Fruit fly (Drosophila melanogaster) whole organism: ENCODE measurements around the gene Wdr24.

Experiments used
- CG8478 ChIP-seq: fragments of >200 bp; optimal IDR thresholded peaks from 2 replicates; lab custom pipeline; 2018; ENCODE audit warnings: inconsistent platforms
- Dll ChIP-seq: fragments of >200 bp; optimal IDR thresholded peaks from 2 replicates; lab custom pipeline; 2017
- EcR ChIP-seq, 2 experiments: fragments of >200 bp; optimal IDR thresholded peaks; 2 replicates each; lab custom pipeline; 2017; ENCODE audit warnings: missing biosample characterization in 2 of 2, missing genetic modification characterization in 2 of 2, missing genetic modification reagents in 2 of 2
- pan ChIP-seq: fragments of >200 bp; optimal IDR thresholded peaks from 2 replicates; lab custom pipeline; 2017
- psq ChIP-seq: fragments of >200 bp; optimal IDR thresholded peaks from 2 replicates; lab custom pipeline; 2017
- usp ChIP-seq: fragments of >200 bp; optimal IDR thresholded peaks from 2 replicates; lab custom pipeline; 2017; ENCODE audit warnings: missing biosample characterization, missing genetic modification characterization, mixed read lengths

Gene Wdr24

DNA sequence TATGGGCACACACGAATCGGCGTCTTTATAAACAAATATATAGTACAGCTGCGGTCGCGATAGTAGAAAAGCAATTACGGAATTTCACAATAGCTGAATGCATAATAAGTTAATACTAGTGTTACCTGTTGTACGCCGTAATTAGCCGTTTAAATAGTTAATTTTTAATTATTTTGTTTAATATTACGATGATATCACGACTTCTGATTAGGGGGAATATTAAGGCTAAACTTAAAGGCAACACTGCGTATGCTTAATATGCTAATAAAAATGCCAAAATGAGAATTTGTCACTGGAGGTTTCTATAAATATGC lies 34.0 kb upstream of the Wdr24 start:
- TF ChIP-seq EcR (GFP tag; optimal IDR thresholded peaks at IDR 0.05; lab: Kevin White, UChicago), result no peak
- no peak for TF ChIP-seq psq (lab: Kevin White, UChicago)
- TF ChIP-seq pan (lab: Kevin White, UChicago), result no peak
- TF ChIP-seq usp (GFP tag; lab: Kevin White, UChicago), result no peak
- TF ChIP-seq CG8478 (lab: Kevin White, UChicago), result no peak
- no peak for TF ChIP-seq Dll (lab: Kevin White, UChicago)

DNA sequence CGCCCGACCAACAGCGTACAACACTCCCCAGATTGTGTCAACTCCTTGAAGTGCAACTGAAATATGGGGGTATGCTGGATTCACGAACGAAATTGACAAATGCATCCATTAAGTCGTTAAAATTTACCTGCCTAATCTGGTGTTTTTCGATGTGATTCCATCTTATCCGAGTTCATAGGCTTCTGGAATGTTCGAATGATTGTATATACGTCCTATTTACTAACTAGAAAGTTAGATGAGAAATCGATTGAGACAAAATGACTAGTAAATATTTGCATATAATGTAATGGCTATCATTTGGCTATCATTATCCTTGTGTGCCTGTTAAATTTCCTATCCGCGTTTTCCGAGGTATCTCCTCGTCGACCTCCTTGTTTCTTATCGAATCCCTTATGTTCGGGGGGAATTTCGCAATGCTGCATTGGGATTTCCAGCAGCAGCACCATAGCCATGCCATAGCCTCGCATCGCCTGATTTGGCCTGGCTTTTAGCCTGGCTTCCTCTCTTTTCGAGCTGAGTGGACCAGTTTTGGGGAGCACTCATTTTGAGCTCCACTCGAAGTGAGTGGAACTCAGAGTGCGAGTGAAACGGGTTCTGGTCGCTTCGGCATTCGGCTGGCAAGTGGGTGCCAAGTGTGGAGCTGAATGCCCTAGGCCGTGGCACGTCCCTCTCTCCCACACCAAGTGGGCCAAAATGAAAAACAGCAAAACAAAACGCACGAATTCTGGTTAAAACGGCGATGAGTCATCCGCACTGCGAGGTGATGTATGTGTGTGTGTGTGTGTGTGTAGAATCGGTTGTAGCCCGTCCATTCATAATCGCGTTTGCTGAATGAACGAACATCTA lies 33.5 kb upstream of the Wdr24 start:
- TF ChIP-seq Dll (lab: Kevin White, UChicago) (no peak), CG8478 (lab: Kevin White, UChicago) (no peak), pan (lab: Kevin White, UChicago) (peak; percentile 93), psq (lab: Kevin White, UChicago) (no peak), EcR (GFP tag; optimal IDR thresholded peaks at IDR 0.05; lab: Kevin White, UChicago) (peak in 1 of 2 experiments; percentile 0)

DNA sequence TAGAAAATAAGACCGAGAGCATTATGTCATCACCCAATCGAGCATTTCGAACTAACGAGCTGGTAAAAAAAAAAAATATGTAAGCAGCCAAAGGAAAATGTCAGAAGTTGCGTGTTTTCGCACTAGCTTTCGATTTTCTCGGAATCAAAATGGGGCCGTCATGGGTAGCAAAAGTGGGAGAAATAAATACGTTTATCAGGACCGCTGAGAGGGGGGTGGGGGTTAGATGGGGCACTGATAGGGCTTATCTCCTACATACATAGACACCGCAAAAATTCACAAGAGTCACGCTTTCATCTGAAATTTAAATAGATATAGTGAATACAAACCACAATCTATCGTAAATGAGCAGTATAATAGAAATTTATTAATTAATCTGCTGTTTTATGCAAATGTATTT lies 32.3 kb upstream of the Wdr24 start:
- no peak for TF ChIP-seq EcR (GFP tag; optimal IDR thresholded peaks at IDR 0.05; lab: Kevin White, UChicago)
- no peak for TF ChIP-seq CG8478 (lab: Kevin White, UChicago)
- no peak for TF ChIP-seq usp (GFP tag; lab: Kevin White, UChicago)
- no peak for TF ChIP-seq psq (lab: Kevin White, UChicago)
- TF ChIP-seq Dll (lab: Kevin White, UChicago), result no peak

DNA sequence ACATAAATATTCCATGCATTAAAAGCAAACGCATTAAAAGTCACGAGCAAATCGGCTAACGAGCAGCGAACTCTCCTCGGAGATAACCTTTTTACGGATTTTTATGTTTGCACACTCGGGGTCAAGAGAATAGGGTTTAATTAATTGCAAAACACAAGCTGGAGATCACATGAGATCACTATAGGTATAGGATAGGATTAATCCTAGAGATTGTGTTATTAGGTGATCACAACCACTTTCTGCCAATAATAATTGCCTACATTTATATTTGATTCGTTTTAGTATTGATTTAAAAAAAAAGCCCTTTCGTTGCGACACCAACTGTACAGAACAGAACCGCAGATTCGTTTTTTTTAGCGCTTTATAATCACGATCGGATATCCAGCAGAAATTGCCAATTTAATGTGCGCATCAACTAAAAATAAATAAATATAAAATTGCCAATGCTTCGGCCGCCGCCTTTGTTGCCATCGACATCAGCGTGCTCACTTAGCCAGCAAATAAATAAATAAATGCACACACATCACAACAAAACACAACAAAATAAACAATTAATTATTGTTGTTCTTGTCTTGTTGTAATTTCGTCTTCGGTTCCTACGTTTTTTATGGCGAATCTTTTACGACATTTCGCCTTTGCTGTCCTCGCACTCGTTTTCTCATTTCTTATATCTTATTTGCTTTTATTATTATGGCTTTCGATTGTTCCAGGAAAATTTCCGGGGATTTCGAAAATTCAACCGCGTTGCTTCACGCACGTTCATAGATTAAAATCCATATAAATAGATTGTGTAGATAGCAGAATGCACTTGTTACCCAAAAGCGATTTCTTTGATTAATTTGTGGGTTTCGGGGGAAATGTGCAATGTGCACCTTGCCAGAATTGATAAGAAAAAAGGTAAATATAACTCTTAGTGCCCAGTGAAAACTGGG lies 31.1 kb upstream of the Wdr24 start:
- TF ChIP-seq Dll (lab: Kevin White, UChicago) (no peak), EcR (GFP tag; optimal IDR thresholded peaks at IDR 0.05; lab: Kevin White, UChicago) (no peak), CG8478 (lab: Kevin White, UChicago) (no peak), usp (GFP tag; lab: Kevin White, UChicago) (no peak), psq (lab: Kevin White, UChicago) (no peak), pan (lab: Kevin White, UChicago) (no peak)

DNA sequence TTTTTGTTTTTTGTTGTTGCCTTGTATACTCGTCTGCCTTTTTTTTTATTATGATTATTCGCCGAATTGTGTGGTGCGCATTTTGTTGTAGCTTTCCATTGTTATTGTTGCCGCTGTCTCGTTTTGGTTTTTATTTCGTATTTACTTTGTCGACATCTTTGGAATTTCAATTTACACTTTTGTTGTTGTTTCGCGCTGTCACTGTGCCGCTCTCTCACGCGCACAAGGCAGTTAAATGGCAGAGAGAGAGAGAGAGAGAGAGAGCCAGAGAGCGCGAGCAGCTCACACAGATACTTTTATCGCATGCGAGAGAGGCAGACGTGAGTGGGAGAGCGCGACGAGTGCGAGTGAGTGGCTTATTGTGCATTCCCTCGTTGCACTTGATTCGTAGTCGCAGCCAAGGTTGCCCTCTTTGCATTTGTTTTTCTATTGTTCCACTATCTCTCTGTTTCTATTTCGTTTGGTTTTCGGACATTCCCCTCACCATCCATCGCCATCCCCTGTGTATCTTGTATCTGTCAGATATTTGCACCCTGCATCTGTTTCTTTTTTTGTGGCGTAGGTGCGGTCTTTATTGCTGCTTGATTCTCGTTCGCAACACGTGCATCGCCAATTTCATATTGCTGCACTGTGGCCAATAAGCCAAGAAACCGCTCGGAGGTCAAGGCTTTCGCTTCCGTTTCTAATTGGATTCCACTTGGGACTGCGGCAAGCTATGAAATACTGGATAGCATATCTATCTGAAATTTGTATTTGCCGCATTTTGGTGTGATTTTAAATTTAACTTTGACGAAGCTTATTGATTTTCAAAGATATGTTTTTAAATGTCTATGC lies 29.7 kb upstream of the Wdr24 start:
- TF ChIP-seq usp (GFP tag; lab: Kevin White, UChicago), result no peak
- TF ChIP-seq Dll (lab: Kevin White, UChicago), result peak; percentile 99

DNA sequence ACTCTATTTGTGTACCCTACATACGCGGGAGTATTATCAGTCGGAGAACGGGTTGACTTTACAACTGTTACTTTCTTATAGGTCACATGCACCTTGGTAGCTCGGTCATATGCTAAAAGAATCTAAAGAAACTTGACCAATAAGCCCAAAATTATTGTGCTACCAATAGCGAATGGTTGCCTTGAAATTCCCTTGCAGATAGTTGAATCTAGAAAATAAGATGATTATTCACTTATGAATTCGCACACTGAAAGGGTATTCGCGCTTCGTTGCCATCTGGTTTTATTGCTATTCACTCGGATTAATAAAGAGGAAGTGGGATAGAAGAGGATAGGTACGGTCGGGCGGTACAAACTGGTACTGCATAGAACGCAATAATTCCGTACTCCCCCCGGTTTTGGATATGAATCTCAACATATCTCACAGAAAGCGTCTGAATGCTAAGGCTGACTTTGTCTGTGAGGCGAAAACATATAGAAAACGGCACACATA lies 29.0 kb upstream of the Wdr24 start:
- no peak for TF ChIP-seq Dll (lab: Kevin White, UChicago)
- TF ChIP-seq usp (GFP tag; lab: Kevin White, UChicago), result no peak
- TF ChIP-seq psq (lab: Kevin White, UChicago), result no peak
- no peak for TF ChIP-seq CG8478 (lab: Kevin White, UChicago)
- peak; percentile 43 for TF ChIP-seq pan (lab: Kevin White, UChicago)
- TF ChIP-seq EcR (GFP tag; optimal IDR thresholded peaks at IDR 0.05; lab: Kevin White, UChicago), result no peak

DNA sequence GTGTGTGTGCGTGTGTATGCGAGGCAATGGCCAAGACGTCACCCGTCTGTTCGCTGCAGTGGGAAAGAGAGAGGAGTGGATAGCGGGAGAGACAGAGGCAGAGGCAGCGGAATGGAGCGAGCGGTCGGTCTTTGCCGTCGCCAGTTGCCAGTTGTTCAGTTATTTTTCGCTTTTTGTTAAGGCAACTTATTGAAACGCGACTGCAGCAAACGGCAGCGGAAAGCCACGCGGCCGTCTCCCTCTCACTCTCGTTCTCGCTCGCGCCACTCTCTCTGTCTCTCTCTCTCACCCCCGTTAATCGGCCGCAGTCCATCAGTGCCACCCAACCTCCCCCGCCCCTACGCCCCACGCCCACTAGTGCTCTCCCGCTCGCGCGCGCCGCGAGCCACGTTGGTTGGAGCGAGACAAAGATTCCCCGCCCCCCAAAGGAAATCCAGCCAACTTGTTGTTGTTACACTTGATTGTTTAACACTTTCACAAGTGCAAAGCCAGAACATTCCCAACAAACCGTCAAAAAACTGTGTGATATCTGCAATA lies 28.0 kb upstream of the Wdr24 start:
- peak; percentile 82 for TF ChIP-seq CG8478 (lab: Kevin White, UChicago)
- TF ChIP-seq Dll (lab: Kevin White, UChicago), result peak; percentile 88
- TF ChIP-seq EcR (GFP tag; optimal IDR thresholded peaks at IDR 0.05; lab: Kevin White, UChicago), result peak in 1 of 2 experiments; percentile 47
- TF ChIP-seq usp (GFP tag; lab: Kevin White, UChicago), result no peak

DNA sequence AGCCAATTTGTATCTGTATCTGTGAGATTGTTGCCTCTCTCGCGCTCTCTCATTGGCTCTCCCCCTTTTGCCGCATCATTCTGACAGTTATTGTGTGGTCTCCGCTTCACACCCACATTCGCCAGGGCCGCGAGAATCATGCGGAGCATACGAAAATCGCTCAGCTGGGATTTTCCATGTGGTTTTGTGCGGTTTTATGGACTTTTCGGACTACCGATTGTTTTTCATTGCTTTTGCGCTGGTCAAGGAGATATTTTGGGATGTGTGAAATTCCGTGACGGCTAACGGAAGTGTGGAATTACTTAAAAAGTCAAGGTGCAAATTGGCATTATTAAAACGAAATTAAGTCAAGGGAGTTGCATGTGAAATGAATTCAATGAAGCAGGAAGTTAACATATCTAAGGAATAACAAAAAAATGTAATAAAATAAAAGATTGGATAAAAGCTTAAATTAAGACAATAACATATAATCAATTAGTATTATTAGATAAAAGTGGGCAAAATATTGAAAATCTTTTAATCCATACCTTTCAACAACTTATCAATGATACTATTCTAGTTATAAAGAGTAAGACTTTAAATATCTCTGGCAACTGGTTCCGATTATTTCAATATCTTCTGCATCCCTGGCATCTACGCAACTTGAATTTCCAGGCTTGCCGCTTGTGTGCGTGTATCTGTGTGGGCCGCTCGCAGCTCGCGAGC lies 27.4 kb upstream of the Wdr24 start:
- peak; percentile 83 for TF ChIP-seq Dll (lab: Kevin White, UChicago)
- no peak for TF ChIP-seq CG8478 (lab: Kevin White, UChicago)
- TF ChIP-seq EcR (GFP tag; optimal IDR thresholded peaks at IDR 0.05; lab: Kevin White, UChicago), result no peak
- TF ChIP-seq usp (GFP tag; lab: Kevin White, UChicago), result no peak
- TF ChIP-seq pan (lab: Kevin White, UChicago), result no peak
- peak; percentile 56 for TF ChIP-seq psq (lab: Kevin White, UChicago)

DNA sequence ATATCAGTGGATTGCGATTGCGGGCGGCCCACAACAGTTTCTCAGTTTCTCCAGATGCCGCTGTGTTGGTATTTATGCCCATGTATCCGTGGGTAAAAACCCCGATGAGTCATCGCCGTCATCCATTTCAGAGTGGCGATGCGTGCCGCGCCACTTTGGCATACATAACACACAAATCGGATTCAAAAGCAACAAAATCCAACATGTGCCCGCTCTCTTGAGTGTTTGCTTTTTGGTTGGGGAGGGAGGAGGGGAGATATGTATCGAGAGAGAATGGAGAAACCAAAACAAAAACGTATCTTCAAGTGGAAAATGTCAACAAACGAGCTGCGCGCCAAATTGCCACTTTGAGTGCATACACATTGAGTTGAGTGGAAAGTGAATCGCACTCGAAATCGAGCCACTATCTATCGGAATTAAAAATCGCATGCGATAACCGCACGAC lies 26.8 kb upstream of the Wdr24 start:
- no peak for TF ChIP-seq psq (lab: Kevin White, UChicago)
- TF ChIP-seq CG8478 (lab: Kevin White, UChicago), result no peak
- TF ChIP-seq usp (GFP tag; lab: Kevin White, UChicago), result no peak
- no peak for TF ChIP-seq EcR (GFP tag; optimal IDR thresholded peaks at IDR 0.05; lab: Kevin White, UChicago)
- TF ChIP-seq pan (lab: Kevin White, UChicago), result no peak
- TF ChIP-seq Dll (lab: Kevin White, UChicago), result no peak

DNA sequence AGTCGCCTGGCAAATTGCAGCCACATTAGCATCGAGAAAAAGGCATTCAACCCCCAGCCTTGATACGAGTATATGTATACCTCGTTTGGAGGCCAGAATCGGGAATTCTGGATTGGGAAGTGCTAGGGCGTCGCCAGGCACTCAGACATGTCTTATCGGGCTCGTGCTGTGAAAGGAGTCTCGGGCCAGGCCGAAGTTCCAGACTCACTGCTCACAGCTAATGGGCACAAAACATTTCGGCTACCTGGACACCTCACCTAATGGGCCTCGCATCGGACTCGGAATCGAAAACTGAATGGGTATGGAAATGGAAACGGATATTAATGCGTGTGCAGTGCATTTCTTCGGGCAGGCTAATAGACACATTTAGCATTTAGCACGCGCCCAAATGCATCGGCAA lies 26.0 kb upstream of the Wdr24 start:
- TF ChIP-seq CG8478 (lab: Kevin White, UChicago), result no peak
- no peak for TF ChIP-seq Dll (lab: Kevin White, UChicago)
- TF ChIP-seq usp (GFP tag; lab: Kevin White, UChicago), result no peak
- TF ChIP-seq psq (lab: Kevin White, UChicago), result no peak
- TF ChIP-seq pan (lab: Kevin White, UChicago), result no peak
- TF ChIP-seq EcR (GFP tag; optimal IDR thresholded peaks at IDR 0.05; lab: Kevin White, UChicago), result no peak
